Worm (Caenorhabditis elegans) whole organism, L4 larva: ENCODE data around the gene nlp-80.

Source experiments
- aha-1 ChIP-seq: fragments of 150-350 bp; peaks from one replicate; lab custom pipeline; 2014; ENCODE audit warnings: missing biosample characterization, missing genetic modification characterization
- ceh-44 ChIP-seq: fragments of 200-800 bp; sonication (Bioruptor generic); IDR thresholded peaks from 2 replicates; pipeline ENCODE4 v1.3.6; 2022; ENCODE audit warnings: missing genetic modification reagents, missing genetic modification characterization, missing compliant biosample characterization
- pha-4 ChIP-seq, 2 experiments: fragments of 150-350 bp in 1 of 2; fragments of 200-800 bp in 1 of 2; sonication (Bioruptor generic) in 1 of 2; IDR thresholded peaks in 1 of 2; optimal IDR thresholded peaks in 1 of 2; 2 replicates each; pipeline versions ENCODE4 v1.3.6 to Lab custom; 2014 to 2022; ENCODE audit warnings: missing genetic modification characterization in 2 of 2, missing genetic modification reagents in 2 of 2, missing biosample characterization in 1 of 2, missing compliant biosample characterization in 1 of 2
- unc-62 ChIP-seq, 3 experiments: fragments of 150-350 bp in 1 of 3; sonication (generic microtip); optimal IDR thresholded peaks in 2 of 3; peaks in 1 of 3; 1 replicate in 1 of 3; 2 replicates in 2 of 3; lab custom pipeline; 2014 to 2017; ENCODE audit warnings: missing biosample characterization in 3 of 3, missing genetic modification characterization in 3 of 3, missing genetic modification reagents in 3 of 3, missing genotype in 1 of 3

DNA sequence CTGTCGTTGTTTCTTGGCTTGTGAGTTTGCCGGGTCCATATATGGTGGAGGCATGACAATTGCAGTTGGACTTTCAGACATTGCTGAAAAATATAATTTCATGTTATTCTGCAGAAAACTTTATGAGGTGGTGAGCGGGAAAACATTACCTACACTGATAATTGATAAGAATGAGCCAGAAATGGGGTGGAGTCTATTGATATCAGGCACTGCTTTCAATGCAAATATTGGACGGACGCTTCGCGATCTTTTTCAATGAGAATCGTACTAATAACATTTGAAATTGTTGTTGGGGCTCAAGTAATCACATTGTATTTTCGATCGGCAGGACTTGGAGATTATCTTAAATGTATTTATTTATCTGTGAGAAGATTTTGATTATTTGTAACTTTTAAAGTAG lies 6.2 kb downstream of the nlp-80 start, which contains the start of gene T04C12.1:
- TF ChIP-seq ceh-44 (no peak), aha-1 (tag; lab: Kevin White, UChicago) (no peak), unc-62 (GFP tag; optimal IDR thresholded peaks at IDR 0.05 in 1 of 2; lab: Kevin White, UChicago) (no peak), unc-62 (tag; optimal IDR thresholded peaks at IDR 0.05; lab: Kevin White, UChicago) (no peak), pha-4 (GFP tag; IDR thresholded peaks at IDR 0.05; lab: Robert Waterston, UW) (no peak), pha-4 (tag; optimal IDR thresholded peaks at IDR 0.05; lab: Kevin White, UChicago) (no peak)
